Worm (Caenorhabditis elegans) whole organism, mixed stage, embryonic: ENCODE results near the gene misc-1.

ENCODE experiments used
- bed-3 ChIP-seq: fragments of 200-800 bp; sonication (Bioruptor generic); optimal IDR thresholded peaks from 3 replicates; lab custom pipeline; 2018; ENCODE audit warnings: mild to moderate bottlenecking, missing genetic modification characterization, moderate library complexity, missing compliant biosample characterization
- blmp-1 ChIP-seq: fragments of 150-350 bp; optimal IDR thresholded peaks from 2 replicates; lab custom pipeline; 2014; ENCODE audit warnings: missing biosample characterization, missing genetic modification characterization
- ceh-39 ChIP-seq: fragments of 150-350 bp; optimal IDR thresholded peaks from 2 replicates; lab custom pipeline; 2014; ENCODE audit warnings: missing biosample characterization, missing genetic modification characterization
- ceh-43 ChIP-seq: fragments of 200-800 bp; sonication (Bioruptor generic); optimal IDR thresholded peaks from 2 replicates; lab custom pipeline; 2018; ENCODE audit warnings: mild to moderate bottlenecking, missing genetic modification characterization, moderate library complexity, missing compliant biosample characterization
- ceh-83 ChIP-seq: fragments of 200-800 bp; sonication (Bioruptor generic); optimal IDR thresholded peaks from 2 replicates; lab custom pipeline; 2018; ENCODE audit warnings: mild to moderate bottlenecking, missing genetic modification characterization, missing compliant biosample characterization
- ces-1 ChIP-seq: fragments of 150-350 bp; optimal IDR thresholded peaks from 2 replicates; lab custom pipeline; 2014; ENCODE audit warnings: missing biosample characterization, missing genetic modification reagents, missing genetic modification characterization
- cnd-1 ChIP-seq: fragments of 200-800 bp; sonication (Bioruptor generic); optimal IDR thresholded peaks from 2 replicates; lab custom pipeline; 2018; ENCODE audit warnings: mild to moderate bottlenecking, missing genetic modification characterization, missing compliant biosample characterization
- drap-1 ChIP-seq: fragments of 200-800 bp; sonication (Bioruptor generic); optimal IDR thresholded peaks from 3 replicates; lab custom pipeline; 2018; ENCODE audit warnings: mild to moderate bottlenecking, missing genetic modification characterization, missing compliant biosample characterization
- elt-1 ChIP-seq: sonication (generic microtip); optimal IDR thresholded peaks from 2 replicates; lab custom pipeline; 2017; ENCODE audit warnings: missing genetic modification characterization, mild to moderate bottlenecking, missing compliant biosample characterization, antibody characterized with exemption, moderate library complexity, borderline replicate concordance; ENCODE audit not compliant: insufficient read depth
- elt-3 ChIP-seq: fragments of 150-350 bp; optimal IDR thresholded peaks from 2 replicates; lab custom pipeline; 2014; ENCODE audit warnings: missing biosample characterization, missing genetic modification characterization
- ham-2 ChIP-seq: fragments of 200-800 bp; sonication (Bioruptor generic); optimal IDR thresholded peaks from 2 replicates; lab custom pipeline; 2018; ENCODE audit warnings: mild to moderate bottlenecking, missing genetic modification characterization, missing compliant biosample characterization
- hlh-1 ChIP-seq: fragments of 150-350 bp; optimal IDR thresholded peaks from 2 replicates; lab custom pipeline; 2014; ENCODE audit warnings: missing biosample characterization, missing genetic modification reagents, missing genetic modification characterization
- lin-13 ChIP-seq: fragments of 150-350 bp; optimal IDR thresholded peaks from 2 replicates; lab custom pipeline; 2014; ENCODE audit warnings: missing biosample characterization, missing genetic modification characterization
- lin-32 ChIP-seq: fragments of 200-800 bp; sonication (Bioruptor generic); optimal IDR thresholded peaks from 2 replicates; lab custom pipeline; 2018; ENCODE audit warnings: mild to moderate bottlenecking, missing genetic modification characterization, missing compliant biosample characterization
- lsy-2 ChIP-seq: fragments of 150-350 bp; optimal IDR thresholded peaks from 2 replicates; lab custom pipeline; 2014; ENCODE audit warnings: missing biosample characterization, missing genetic modification characterization
- mab-5 ChIP-seq: fragments of 150-350 bp; optimal IDR thresholded peaks from 2 replicates; lab custom pipeline; 2014; ENCODE audit warnings: missing biosample characterization, missing genetic modification characterization
- mls-2 ChIP-seq: sonication (generic microtip); optimal IDR thresholded peaks from 2 replicates; lab custom pipeline; 2016; ENCODE audit warnings: mild to moderate bottlenecking, missing genetic modification characterization, moderate library complexity, missing compliant biosample characterization
- nhr-12 ChIP-seq: fragments of 150-350 bp; optimal IDR thresholded peaks from 2 replicates; lab custom pipeline; 2014; ENCODE audit warnings: missing biosample characterization, missing genetic modification characterization
- nhr-2 ChIP-seq: fragments of 150-350 bp; optimal IDR thresholded peaks from 2 replicates; lab custom pipeline; 2014; ENCODE audit warnings: missing biosample characterization, missing genetic modification characterization
- nhr-237 ChIP-seq: fragments of 150-350 bp; optimal IDR thresholded peaks from 2 replicates; lab custom pipeline; 2014; ENCODE audit warnings: missing biosample characterization, missing genetic modification characterization
- nhr-28 ChIP-seq: fragments of 150-350 bp; optimal IDR thresholded peaks from 2 replicates; lab custom pipeline; 2014; ENCODE audit warnings: missing biosample characterization, missing genetic modification characterization
- nhr-76 ChIP-seq: sonication (generic microtip); optimal IDR thresholded peaks from 2 replicates; lab custom pipeline; 2017; ENCODE audit warnings: missing biosample characterization, missing genetic modification characterization
- pha-4 ChIP-seq: fragments of 150-350 bp; optimal IDR thresholded peaks from 2 replicates; lab custom pipeline; 2018; ENCODE audit warnings: missing biosample characterization, missing genetic modification reagents, missing genetic modification characterization
- sem-2 ChIP-seq: fragments of 200-800 bp; sonication (Bioruptor generic); optimal IDR thresholded peaks from 2 replicates; lab custom pipeline; 2018; ENCODE audit warnings: mild to moderate bottlenecking, missing genetic modification characterization, missing compliant biosample characterization
- snpc-4 ChIP-seq: fragments of 150-350 bp; optimal IDR thresholded peaks from 2 replicates; lab custom pipeline; 2014; ENCODE audit warnings: missing biosample characterization, missing genetic modification characterization
- sptf-1 ChIP-seq: sonication (generic microtip); optimal IDR thresholded peaks from 2 replicates; lab custom pipeline; 2017; ENCODE audit warnings: mild to moderate bottlenecking, missing genetic modification characterization, moderate library complexity, missing compliant biosample characterization
- tbx-8 ChIP-seq: fragments of 200-800 bp; sonication (Bioruptor generic); optimal IDR thresholded peaks from 2 replicates; lab custom pipeline; 2018; ENCODE audit warnings: mild to moderate bottlenecking, missing genetic modification characterization, moderate library complexity, missing compliant biosample characterization
- unc-120 ChIP-seq: sonication (generic microtip); optimal IDR thresholded peaks from 2 replicates; lab custom pipeline; 2017; ENCODE audit warnings: missing genetic modification characterization, missing compliant biosample characterization; ENCODE audit not compliant: poor library complexity, severe bottlenecking
- unc-39 ChIP-seq: fragments of 150-350 bp; optimal IDR thresholded peaks from 2 replicates; lab custom pipeline; 2014; ENCODE audit warnings: missing biosample characterization, missing genetic modification characterization
- unc-62 ChIP-seq: fragments of 150-350 bp; optimal IDR thresholded peaks from 2 replicates; lab custom pipeline; 2014; ENCODE audit warnings: missing biosample characterization, missing genetic modification reagents, missing genetic modification characterization
- ztf-11 ChIP-seq: fragments of 150-350 bp; optimal IDR thresholded peaks from 2 replicates; lab custom pipeline; 2014; ENCODE audit warnings: missing biosample characterization, missing genetic modification characterization

The misc-1 gene

DNA sequence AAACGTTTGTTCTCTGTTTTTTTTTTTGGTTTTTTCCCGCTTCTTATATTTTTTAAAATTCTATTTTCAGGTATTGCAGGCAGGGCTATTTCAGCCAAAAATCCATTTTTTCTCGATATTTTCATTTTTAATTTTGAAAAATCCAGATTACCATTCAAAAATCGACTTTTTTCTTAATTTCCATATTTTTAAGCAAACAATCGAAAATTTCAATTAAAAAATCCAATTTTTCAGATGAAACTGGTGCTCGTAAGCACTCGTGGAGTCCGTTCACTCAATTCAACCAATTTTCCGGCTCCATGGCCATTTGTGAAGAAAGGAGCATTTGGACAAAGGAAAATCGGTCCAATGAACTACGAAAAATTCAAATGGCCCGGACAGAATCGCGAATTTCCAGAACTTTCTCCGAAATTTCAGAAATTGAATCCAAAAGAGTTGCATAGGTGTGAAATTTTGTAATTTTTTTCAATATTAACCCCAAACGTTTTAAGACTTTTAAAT lies 2.3 kb downstream of the misc-1 start, which contains the start of gene mrpl-41:
mrpl-41 (plus strand) TSS at position 235 of the 501 bp plus-strand sequence.
- TF ChIP-seq nhr-237 (tag; lab: Kevin White, UChicago), result no peak
- no peak for TF ChIP-seq ceh-39 (tag; lab: Kevin White, UChicago)
- TF ChIP-seq elt-1 (tag; lab: Kevin White, UChicago), result no peak
- no peak for TF ChIP-seq lsy-2
- no peak for TF ChIP-seq ces-1 (GFP tag; lab: Kevin White, UChicago)
- TF ChIP-seq ham-2 (GFP tag; lab: Kevin White, UChicago), result no peak
- TF ChIP-seq nhr-12 (tag; lab: Kevin White, UChicago), result no peak
- TF ChIP-seq snpc-4 (tag; lab: Kevin White, UChicago), result no peak
- TF ChIP-seq sptf-1 (tag; lab: Kevin White, UChicago), result no peak
- TF ChIP-seq lin-32 (GFP tag; lab: Kevin White, UChicago), result no peak
- TF ChIP-seq nhr-76 (tag; lab: Kevin White, UChicago), result no peak
- no peak for TF ChIP-seq nhr-28
- TF ChIP-seq bed-3, result no peak
- no peak for TF ChIP-seq hlh-1 (tag; lab: Kevin White, UChicago)
- no peak for TF ChIP-seq drap-1
- TF ChIP-seq pha-4 (tag; lab: Kevin White, UChicago), result no peak
- no peak for TF ChIP-seq elt-3 (tag; lab: Kevin White, UChicago)
- TF ChIP-seq lin-13 (tag; lab: Kevin White, UChicago), result no peak

ce11 chrII:290282-290681 lies 3.9 kb downstream of the misc-1 start, which contains the start of gene djr-1.1:
Gene djr-1.1, plus strand, starts transcription at chrII:290582.
- TF ChIP-seq ceh-83 (GFP tag; lab: Kevin White, UChicago) (no peak), mls-2 (tag; lab: Kevin White, UChicago) (no peak), mab-5 (no peak)

DNA sequence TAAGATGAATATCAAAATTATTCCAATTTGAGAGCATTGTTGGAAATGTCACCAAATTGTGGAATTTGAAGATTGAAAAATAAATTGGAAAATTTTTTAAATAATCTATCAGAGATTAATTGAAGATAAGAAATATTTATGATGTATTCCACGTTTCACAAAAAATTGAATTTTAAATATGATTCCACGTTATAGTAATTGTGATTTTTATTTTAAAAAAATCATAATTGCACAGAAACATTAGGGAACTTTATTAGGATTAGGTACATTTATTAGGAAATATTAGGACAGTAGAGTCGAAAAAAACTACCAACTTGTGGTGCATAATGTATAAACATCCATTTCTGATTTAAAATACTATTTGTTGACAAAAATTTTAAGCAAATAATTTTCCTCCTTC lies 8.2 kb downstream of the misc-1 start, which contains the start of gene B0432.11:
B0432.11 (minus strand) TSS at position 101 of the 400 bp plus-strand sequence.
- TF ChIP-seq unc-120 (tag; lab: Kevin White, UChicago), result no peak
- no peak for TF ChIP-seq blmp-1 (tag; lab: Kevin White, UChicago)
- TF ChIP-seq cnd-1 (tag; lab: Kevin White, UChicago), result no peak
- no peak for TF ChIP-seq elt-3 (tag; lab: Kevin White, UChicago)
- no peak for TF ChIP-seq ceh-83 (GFP tag; lab: Kevin White, UChicago)
- no peak for TF ChIP-seq sem-2
- TF ChIP-seq ceh-39 (tag; lab: Kevin White, UChicago), result no peak
- TF ChIP-seq unc-62 (GFP tag; lab: Kevin White, UChicago), result no peak

DNA sequence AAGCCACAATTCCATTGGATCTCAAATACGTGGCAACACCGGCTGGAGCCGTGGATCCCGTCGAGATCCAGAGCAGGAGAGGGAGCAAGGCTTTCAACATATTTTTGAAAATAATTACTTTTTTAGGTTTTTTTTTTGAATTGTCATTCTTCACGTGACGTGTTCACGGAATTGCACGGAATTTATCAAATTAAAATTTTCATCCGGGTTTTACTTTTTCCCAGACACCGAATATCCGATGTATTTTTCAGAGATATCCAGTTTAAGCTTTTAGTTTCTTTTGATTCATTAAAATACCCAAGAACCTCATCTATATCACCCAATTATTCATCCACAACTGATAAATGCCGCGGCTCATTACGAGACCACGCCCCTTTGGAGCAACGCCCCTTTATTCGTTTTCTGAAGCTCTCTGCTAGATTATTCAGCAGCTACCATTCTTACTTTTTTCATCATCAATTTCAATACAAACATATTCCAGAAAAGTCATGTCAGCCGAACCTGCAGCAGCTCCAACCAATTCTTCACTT lies 10.6 kb downstream of the misc-1 start, which contains the start of the genes clec-117 and B0432.1:
clec-117 (minus strand) TSS at position 101 of the 530 bp plus-strand sequence.
B0432.1 (plus strand) TSS at position 480 of the 530 bp plus-strand sequence.
- TF ChIP-seq tbx-8 (GFP tag; lab: Kevin White, UChicago) (no peak), ceh-83 (GFP tag; lab: Kevin White, UChicago) (no peak), mab-5 (no peak), ceh-39 (tag; lab: Kevin White, UChicago) (no peak), ceh-43 (GFP tag; lab: Kevin White, UChicago) (no peak), drap-1 (no peak), nhr-2 (tag; lab: Kevin White, UChicago) (no peak), unc-120 (tag; lab: Kevin White, UChicago) (no peak), snpc-4 (tag; lab: Kevin White, UChicago) (no peak), elt-1 (tag; lab: Kevin White, UChicago) (no peak)

DNA sequence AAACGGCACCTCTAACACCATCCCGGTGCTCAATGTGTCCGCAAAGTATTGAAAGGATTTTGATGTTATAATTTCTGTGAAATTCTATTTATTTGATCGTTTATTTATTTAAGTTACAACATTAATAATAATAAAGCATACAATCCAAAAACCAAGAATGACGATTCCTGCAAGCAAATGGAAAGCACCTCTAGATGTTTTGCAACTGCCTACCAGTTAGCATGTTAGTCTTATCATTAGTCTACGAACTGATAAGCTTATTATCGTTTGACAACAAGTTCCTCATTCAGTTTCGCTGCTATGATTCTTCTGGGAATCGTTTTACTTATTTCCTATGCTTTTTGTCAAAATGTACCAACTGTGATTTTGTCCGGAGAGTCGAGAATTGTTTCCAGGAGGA lies 13.3 kb downstream of the misc-1 start, which contains the start of gene K01A2.6:
K01A2.6 (plus strand) TSS at position 301 of the 400 bp plus-strand sequence.
- TF ChIP-seq nhr-237 (tag; lab: Kevin White, UChicago) (no peak), nhr-76 (tag; lab: Kevin White, UChicago) (no peak), ztf-11 (tag; lab: Kevin White, UChicago) (no peak), nhr-2 (tag; lab: Kevin White, UChicago) (no peak), cnd-1 (tag; lab: Kevin White, UChicago) (no peak), unc-39 (tag; lab: Kevin White, UChicago) (no peak), bed-3 (no peak)
